Fruit fly (Drosophila melanogaster): Measurements from ENCODE around the gene JhI-21.
A peak's percentile ranks its signal among the peaks of the same experiment; 100 is the strongest.

Gene JhI-21

dm6 chr2L:12011682-12012655 lies 43.9 kb downstream of the JhI-21 start (continued):
- TF ChIP-seq CG1602 (GFP tag; optimal IDR thresholded peaks at IDR 0.05) (no peak), E2f2 (GFP tag; IDR thresholded peaks at IDR 0.05) (no peak), CG15073 (GFP tag; optimal IDR thresholded peaks at IDR 0.05) (no peak), CoRest (tag; optimal IDR thresholded peaks at IDR 0.05) (peak; percentile 58), E2f1 (GFP tag; IDR thresholded peaks at IDR 0.05) (no peak), lbe (GFP tag; optimal IDR thresholded peaks at IDR 0.05) (peak; percentile 54), Ravus (GFP tag; IDR thresholded peaks at IDR 0.05) (no peak), gem (tag; optimal IDR thresholded peaks at IDR 0.05) (peak; percentile 65), CG12071 (GFP tag; optimal IDR thresholded peaks at IDR 0.05) (peak; percentile 75), CG15514 (GFP tag; optimal IDR thresholded peaks at IDR 0.05) (peak; percentile 94), HmgD (GFP tag; optimal IDR thresholded peaks at IDR 0.05) (peak; percentile 54), D19A (tag; optimal IDR thresholded peaks at IDR 0.05) (peak; percentile 67), CG4854 (GFP tag; optimal IDR thresholded peaks at IDR 0.05) (peak; percentile 62), CG10959 (GFP tag; IDR thresholded peaks at IDR 0.05) (no peak), CG14014 (GFP tag; IDR thresholded peaks at IDR 0.05) (no peak), Oaz (GFP tag; IDR thresholded peaks at IDR 0.05) (no peak), Lim3 (GFP tag; IDR thresholded peaks at IDR 0.05) (no peak), en (GFP tag; optimal IDR thresholded peaks at IDR 0.05) (peak; percentile 38), CG2875 (GFP tag; optimal IDR thresholded peaks at IDR 0.05) (peak; percentile 28), ken (GFP tag; IDR thresholded peaks at IDR 0.05) (no peak), CG2199 (GFP tag; IDR thresholded peaks at IDR 0.05) (no peak), gce (GFP tag; IDR thresholded peaks at IDR 0.05) (no peak), CTCF (GFP tag; optimal IDR thresholded peaks at IDR 0.05) (peak; percentile 64), fu2 (GFP tag; optimal IDR thresholded peaks at IDR 0.05) (peak; percentile 58), pho (GFP tag; optimal IDR thresholded peaks at IDR 0.05) (peak; percentile 78), usp (GFP tag; optimal IDR thresholded peaks at IDR 0.05) (no peak), bowl (GFP tag; IDR thresholded peaks at IDR 0.05) (no peak), TFAM (GFP tag; optimal IDR thresholded peaks at IDR 0.05) (no peak), CG9876 (GFP tag; optimal IDR thresholded peaks at IDR 0.05) (no peak), CG12155 (GFP tag; optimal IDR thresholded peaks at IDR 0.05) (peak; percentile 70), CG2678 (tag; optimal IDR thresholded peaks at IDR 0.05) (peak; percentile 71), hkb (optimal IDR thresholded peaks at IDR 0.05) (peak; percentile 58), hkb (GFP tag; IDR thresholded peaks at IDR 0.05) (no peak), Deaf1 (tag; optimal IDR thresholded peaks at IDR 0.05) (peak; percentile 74), CG6175 (GFP tag; IDR thresholded peaks at IDR 0.05) (no peak), PHDP (tag; optimal IDR thresholded peaks at IDR 0.05) (peak; percentile 50), wor (GFP tag; IDR thresholded peaks at IDR 0.05) (no peak), p53 (GFP tag; optimal IDR thresholded peaks at IDR 0.05) (peak; percentile 47), salm (tag; optimal IDR thresholded peaks at IDR 0.05) (peak; percentile 82), sug (tag; optimal IDR thresholded peaks at IDR 0.05) (peak; percentile 100), tin (GFP tag; optimal IDR thresholded peaks at IDR 0.05) (peak; percentile 76), ttk (GFP tag; IDR thresholded peaks at IDR 0.05) (no peak), Ets65A (GFP tag) (peak; percentile 89), B-H2 (GFP tag; optimal IDR thresholded peaks at IDR 0.05) (peak; percentile 74), CG9797 (GFP tag; optimal IDR thresholded peaks at IDR 0.05) (peak; percentile 22), Fer1 (GFP tag; optimal IDR thresholded peaks at IDR 0.05) (peak; percentile 90), CG4282 (GFP tag; optimal IDR thresholded peaks at IDR 0.05) (no peak), HLH4C (GFP tag; IDR thresholded peaks at IDR 0.05; ENCODE audit: partially characterized antibody) (no peak), CG12769 (tag; optimal IDR thresholded peaks at IDR 0.05) (peak; percentile 98), Jarid2 (GFP tag; optimal IDR thresholded peaks at IDR 0.05) (peak; percentile 22), pnt (GFP tag; optimal IDR thresholded peaks at IDR 0.05) (peak; percentile 71)
